Fruit fly (Drosophila melanogaster): ENCODE measurements around the gene CG7606.

DNA sequence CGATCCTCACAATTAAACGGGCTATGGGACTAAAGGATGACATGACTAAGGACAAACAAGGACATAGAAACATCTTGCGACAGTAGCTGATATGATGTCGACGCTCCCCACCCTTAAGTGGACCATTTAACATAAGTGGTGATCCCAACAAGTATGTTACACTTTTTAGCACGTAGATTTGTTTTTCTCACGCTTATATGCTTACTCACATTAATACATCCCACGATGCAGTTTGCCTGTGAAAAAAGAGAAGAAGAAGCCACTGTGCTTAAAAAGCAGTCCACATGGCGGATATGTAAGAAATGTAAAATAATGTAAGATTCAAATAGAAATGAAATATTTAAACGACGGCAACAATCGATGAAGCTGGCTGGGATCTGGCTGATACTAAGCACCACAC is 18.7 kb downstream of the CG7606 start:
- TF ChIP-seq Met (GFP tag; optimal IDR thresholded peaks at IDR 0.05), result no peak
- TF ChIP-seq Smox (GFP tag; optimal IDR thresholded peaks at IDR 0.05), result no peak
- TF ChIP-seq CG8119 (GFP tag; IDR thresholded peaks at IDR 0.05), result no peak
- TF ChIP-seq lz (GFP tag; optimal IDR thresholded peaks at IDR 0.05), result no peak
- no peak for TF ChIP-seq CG7368 (GFP tag; optimal IDR thresholded peaks at IDR 0.05)
- no peak for TF ChIP-seq CG6792 (GFP tag; optimal IDR thresholded peaks at IDR 0.05)
- no peak for TF ChIP-seq CG11902 (GFP tag; optimal IDR thresholded peaks at IDR 0.05)
- no peak for TF ChIP-seq CG6854 (GFP tag; optimal IDR thresholded peaks at IDR 0.05)
- TF ChIP-seq achi (GFP tag; optimal IDR thresholded peaks at IDR 0.05), result no peak
- no peak for TF ChIP-seq Eip78C (GFP tag)
- TF ChIP-seq net (GFP tag; optimal IDR thresholded peaks at IDR 0.05), result no peak
- TF ChIP-seq dsx (GFP tag; optimal IDR thresholded peaks at IDR 0.05; ENCODE audit: poor library complexity, severe bottlenecking), result no peak
